Worm (Caenorhabditis elegans) whole organism, L4 larva: ENCODE results near the gene hmp-1.

Experiments
- nhr-11 ChIP-seq: fragments of 150-350 bp; optimal IDR thresholded peaks from 2 replicates; lab custom pipeline; 2014; ENCODE audit warnings: missing biosample characterization, missing genetic modification characterization
- nhr-237 ChIP-seq: sonication (generic microtip); optimal IDR thresholded peaks from 2 replicates; lab custom pipeline; 2017; ENCODE audit warnings: missing biosample characterization, missing genetic modification characterization
- nhr-25 ChIP-seq: sonication (generic microtip); optimal IDR thresholded peaks from 2 replicates; lab custom pipeline; 2017; ENCODE audit warnings: missing genetic modification characterization, mild to moderate bottlenecking, missing compliant biosample characterization, antibody characterized with exemption, moderate library complexity, borderline replicate concordance; ENCODE audit not compliant: insufficient read depth

ce11 chrV:11858299-11858698 is 12.6 kb downstream of the hmp-1 start:
- TF ChIP-seq nhr-11 (tag; lab: Kevin White, UChicago) = no peak
- TF ChIP-seq nhr-25 (tag; lab: Kevin White, UChicago) = no peak
- TF ChIP-seq nhr-237 (tag; lab: Kevin White, UChicago) = no peak
